Worm (Caenorhabditis elegans) whole organism, L4/young adult: ENCODE results near the gene R144.11.
A peak's percentile ranks its signal among the peaks of the same experiment; 100 is the strongest.
"Not testable (repeated sequence)": the region's sequence is repeated elsewhere in the genome, so short reads cannot be mapped to it uniquely, and the experiment has no call there.

Experiments
- W03F9.2 ChIP-seq: fragments of 150-350 bp; optimal IDR thresholded peaks from 2 replicates; lab custom pipeline; 2014; ENCODE audit warnings: missing biosample characterization, missing genetic modification characterization
- dao-5 ChIP-seq: sonication (generic microtip); optimal IDR thresholded peaks from 2 replicates; lab custom pipeline; 2016; ENCODE audit warnings: missing genotype, missing genetic modification characterization, moderate library complexity, missing compliant biosample characterization
- him-1 ChIP-seq: sonication (generic microtip); optimal IDR thresholded peaks from 2 replicates; lab custom pipeline; 2016; ENCODE audit warnings: missing genotype, missing genetic modification reagents, missing genetic modification characterization, missing compliant biosample characterization

DNA sequence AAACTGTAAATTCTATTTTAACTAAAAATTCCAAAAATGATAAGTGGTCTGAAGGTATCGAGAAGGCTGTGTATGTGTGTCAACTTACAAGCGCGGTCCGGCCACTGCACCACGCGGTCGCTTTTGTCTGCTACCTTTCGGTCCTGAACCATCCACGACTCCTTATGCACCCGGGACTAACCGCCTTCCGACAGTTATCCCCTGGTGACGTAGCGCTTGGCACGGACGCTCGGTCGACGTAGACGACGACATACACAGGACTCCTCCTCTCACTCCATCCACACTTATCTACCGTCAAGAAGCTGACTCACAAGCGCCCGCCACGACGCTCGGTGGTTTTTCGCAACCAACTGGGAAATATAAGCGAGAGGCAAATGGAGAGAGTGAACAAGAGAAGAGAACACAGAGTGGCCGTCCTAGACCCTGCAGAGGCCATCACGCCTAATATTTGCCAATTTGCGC is 22.8 kb upstream of the R144.11 start:
- TF ChIP-seq him-1 (tag; lab: Kevin White, UChicago) (peak; percentile 81), dao-5 (tag; lab: Kevin White, UChicago) (peak; percentile 78)
- not testable (repeated sequence) for TF ChIP-seq W03F9.2 (tag; lab: Kevin White, UChicago)
